Worm (Caenorhabditis elegans) whole organism, L4 larva: ENCODE results near the gene F13E9.15.

Source experiments
- F44E2.7 ChIP-seq: fragments of 200-800 bp; sonication (Bioruptor generic); IDR thresholded peaks from 2 replicates; pipeline ENCODE4 v2.1.2; 2022; ENCODE audit warnings: missing genetic modification characterization, missing compliant biosample characterization
- F49E8.2 ChIP-seq: sonication (generic microtip); optimal IDR thresholded peaks from 2 replicates; lab custom pipeline; 2016; ENCODE audit warnings: missing compliant biosample characterization, mild to moderate bottlenecking, missing genetic modification characterization, borderline replicate concordance
- T26A8.4 ChIP-seq: fragments of 200-800 bp; sonication (Bioruptor generic); IDR thresholded peaks from 2 replicates; pipeline ENCODE4 v1.3.6; 2022; ENCODE audit warnings: missing genetic modification characterization, missing compliant biosample characterization
- Y105C5A.15 ChIP-seq: fragments of 200-800 bp; sonication (Bioruptor generic); IDR thresholded peaks from 2 replicates; pipeline ENCODE4 v1.3.6; 2022; ENCODE audit warnings: missing genetic modification characterization, missing compliant biosample characterization
- Y5F2A.4 ChIP-seq: fragments of 200-800 bp; sonication (Bioruptor generic); optimal IDR thresholded peaks from 2 replicates; lab custom pipeline; 2018; ENCODE audit warnings: mild to moderate bottlenecking, missing genetic modification characterization, missing compliant biosample characterization
- Y75B8A.6 ChIP-seq: fragments of 200-800 bp; sonication (Bioruptor generic); IDR thresholded peaks from 2 replicates; pipeline ENCODE4 v1.3.6; 2022; ENCODE audit warnings: missing genetic modification reagents, missing genetic modification characterization, missing compliant biosample characterization
- ZK546.5 ChIP-seq, 2 experiments: sonication (generic microtip); optimal IDR thresholded peaks; 2 replicates each; lab custom pipeline; 2017; ENCODE audit warnings: missing biosample characterization in 2 of 2, missing genetic modification characterization in 2 of 2
- aha-1 ChIP-seq: fragments of 150-350 bp; peaks from one replicate; lab custom pipeline; 2014; ENCODE audit warnings: missing biosample characterization, missing genetic modification characterization
- aly-2 ChIP-seq: sonication (generic microtip); optimal IDR thresholded peaks from 2 replicates; lab custom pipeline; 2018; ENCODE audit warnings: missing biosample characterization, missing genetic modification characterization
- attf-4 ChIP-seq: sonication (generic microtip); optimal IDR thresholded peaks from 3 replicates; lab custom pipeline; 2017; ENCODE audit warnings: missing biosample characterization, missing genetic modification characterization
- ceh-28 ChIP-seq: fragments of 150-350 bp; optimal IDR thresholded peaks from 2 replicates; lab custom pipeline; 2014; ENCODE audit warnings: missing biosample characterization, missing genetic modification reagents, missing genetic modification characterization
- ceh-32 ChIP-seq: sonication (generic microtip); optimal IDR thresholded peaks from 2 replicates; lab custom pipeline; 2016; ENCODE audit warnings: mild to moderate bottlenecking, missing genetic modification characterization, missing compliant biosample characterization; ENCODE audit not compliant: poor library complexity
- ceh-44 ChIP-seq: fragments of 200-800 bp; sonication (Bioruptor generic); IDR thresholded peaks from 2 replicates; pipeline ENCODE4 v1.3.6; 2022; ENCODE audit warnings: missing genetic modification reagents, missing genetic modification characterization, missing compliant biosample characterization
- ceh-62 ChIP-seq: sonication (generic microtip); optimal IDR thresholded peaks from 2 replicates; lab custom pipeline; 2017; ENCODE audit warnings: missing biosample characterization, missing genetic modification characterization
- daf-12 ChIP-seq: fragments of 150-350 bp; optimal IDR thresholded peaks from 2 replicates; lab custom pipeline; 2014; ENCODE audit warnings: missing biosample characterization, missing genetic modification reagents, missing genetic modification characterization
- daf-8 ChIP-seq: fragments of 200-800 bp; sonication (Bioruptor generic); IDR thresholded peaks from 2 replicates; pipeline ENCODE4 v1.3.6; 2022; ENCODE audit warnings: missing genetic modification characterization, missing compliant biosample characterization
- dmd-8 ChIP-seq: fragments of 200-800 bp; sonication (Bioruptor generic); IDR thresholded peaks from 2 replicates; pipeline ENCODE4 v1.3.6; 2022; ENCODE audit warnings: missing genetic modification characterization, missing compliant biosample characterization
- dmd-9 ChIP-seq: fragments of 200-800 bp; sonication (Bioruptor generic); IDR thresholded peaks from 2 replicates; pipeline ENCODE4 v1.3.6; 2022; ENCODE audit warnings: missing genetic modification reagents, missing genetic modification characterization, missing compliant biosample characterization
- egl-27 ChIP-seq: sonication (generic microtip); optimal IDR thresholded peaks from 3 replicates; lab custom pipeline; 2017; ENCODE audit warnings: missing biosample characterization, missing genetic modification reagents, missing genetic modification characterization
- egl-43 ChIP-seq: fragments of 200-800 bp; sonication (Bioruptor generic); IDR thresholded peaks from 2 replicates; pipeline ENCODE4 v1.3.6; 2022; ENCODE audit warnings: missing genetic modification reagents, missing genetic modification characterization, missing compliant biosample characterization
- gei-8 ChIP-seq: fragments of 200-800 bp; sonication (Bioruptor generic); optimal IDR thresholded peaks from 2 replicates; lab custom pipeline; 2018; ENCODE audit warnings: mild to moderate bottlenecking, missing genetic modification characterization, missing compliant biosample characterization
- hmg-1.1 ChIP-seq: fragments of 200-800 bp; sonication (Bioruptor generic); IDR thresholded peaks from 2 replicates; pipeline ENCODE4 v1.3.6; 2022; ENCODE audit warnings: missing genetic modification reagents, missing genetic modification characterization, missing compliant biosample characterization
- lim-7 ChIP-seq: fragments of 200-800 bp; sonication (Bioruptor generic); IDR thresholded peaks from 2 replicates; pipeline ENCODE4 v1.3.6; 2022; ENCODE audit warnings: missing genetic modification characterization, missing compliant biosample characterization
- lin-13 ChIP-seq: fragments of 150-350 bp; optimal IDR thresholded peaks from 2 replicates; lab custom pipeline; 2014; ENCODE audit warnings: missing biosample characterization, missing genetic modification reagents, missing genetic modification characterization
- lir-3 ChIP-seq: sonication (generic microtip); optimal IDR thresholded peaks from 2 replicates; lab custom pipeline; 2016; ENCODE audit warnings: mild to moderate bottlenecking, missing genetic modification characterization, missing compliant biosample characterization
- lsy-2 ChIP-seq, 2 experiments: fragments of 150-350 bp in 1 of 2; sonication (generic microtip) in 1 of 2; optimal IDR thresholded peaks; 2 replicates each; lab custom pipeline; 2014 to 2017; ENCODE audit warnings: missing biosample characterization in 2 of 2, missing genetic modification characterization in 2 of 2
- mep-1 ChIP-seq: fragments of 150-350 bp; sonication (generic microtip); optimal IDR thresholded peaks from 3 replicates; lab custom pipeline; 2014; ENCODE audit warnings: missing biosample characterization, missing genetic modification characterization
- mxl-3 ChIP-seq: fragments of 200-800 bp; sonication (Bioruptor generic); optimal IDR thresholded peaks from 2 replicates; lab custom pipeline; 2018; ENCODE audit warnings: mild to moderate bottlenecking, missing genetic modification characterization, missing compliant biosample characterization
- nhr-25 ChIP-seq: sonication (generic microtip); optimal IDR thresholded peaks from 2 replicates; lab custom pipeline; 2017; ENCODE audit warnings: missing genetic modification characterization, mild to moderate bottlenecking, missing compliant biosample characterization, antibody characterized with exemption, moderate library complexity, borderline replicate concordance; ENCODE audit not compliant: insufficient read depth
- nhr-28 ChIP-seq: fragments of 150-350 bp; optimal IDR thresholded peaks from 2 replicates; lab custom pipeline; 2014; ENCODE audit warnings: missing biosample characterization, missing genetic modification characterization
- nhr-42 ChIP-seq: fragments of 200-800 bp; sonication (Bioruptor generic); IDR thresholded peaks from 2 replicates; pipeline ENCODE4 v1.3.6; 2022; ENCODE audit warnings: missing genetic modification characterization, missing compliant biosample characterization
- nhr-48 ChIP-seq: sonication (generic microtip); optimal IDR thresholded peaks from 2 replicates; lab custom pipeline; 2016; ENCODE audit warnings: mild to moderate bottlenecking, missing genetic modification characterization, missing compliant biosample characterization
- nhr-6 ChIP-seq: fragments of 150-350 bp; optimal IDR thresholded peaks from 2 replicates; lab custom pipeline; 2014; ENCODE audit warnings: missing biosample characterization, missing genetic modification characterization
- nhr-76 ChIP-seq: fragments of 150-350 bp; optimal IDR thresholded peaks from 2 replicates; lab custom pipeline; 2014; ENCODE audit warnings: missing biosample characterization, missing genetic modification characterization
- nhr-77 ChIP-seq: fragments of 150-350 bp; optimal IDR thresholded peaks from 2 replicates; lab custom pipeline; 2014; ENCODE audit warnings: missing biosample characterization, missing genetic modification characterization
- pqm-1 ChIP-seq: sonication (generic microtip); optimal IDR thresholded peaks from 2 replicates; lab custom pipeline; 2017; ENCODE audit warnings: missing biosample characterization, missing genetic modification characterization
- rbr-2 ChIP-seq: sonication (generic microtip); optimal IDR thresholded peaks from 2 replicates; lab custom pipeline; 2016; ENCODE audit warnings: missing genotype, missing genetic modification characterization, missing compliant biosample characterization
- saeg-2 ChIP-seq: fragments of 200-800 bp; sonication (Bioruptor generic); IDR thresholded peaks from 2 replicates; pipeline ENCODE4 v1.3.6; 2022; ENCODE audit warnings: missing genetic modification reagents, missing genetic modification characterization, missing compliant biosample characterization
- sdz-12 ChIP-seq: fragments of 200-800 bp; sonication (Bioruptor generic); optimal IDR thresholded peaks from 2 replicates; lab custom pipeline; 2018; ENCODE audit warnings: mild to moderate bottlenecking, missing genetic modification characterization, missing compliant biosample characterization
- snpc-1.2 ChIP-seq: fragments of 200-800 bp; sonication (Bioruptor generic); IDR thresholded peaks from 2 replicates; pipeline ENCODE4 v1.3.6; 2022; ENCODE audit warnings: missing genetic modification reagents, missing genetic modification characterization, missing compliant biosample characterization
- snpc-4 ChIP-seq: fragments of 150-350 bp; optimal IDR thresholded peaks from 2 replicates; lab custom pipeline; 2014; ENCODE audit warnings: missing biosample characterization, missing genetic modification characterization
- spr-1 ChIP-seq: sonication (generic microtip); optimal IDR thresholded peaks from 2 replicates; lab custom pipeline; 2016; ENCODE audit warnings: mild to moderate bottlenecking, missing genetic modification characterization, missing compliant biosample characterization
- unc-62 ChIP-seq, 3 experiments: fragments of 150-350 bp in 1 of 3; sonication (generic microtip); optimal IDR thresholded peaks in 2 of 3; peaks in 1 of 3; 1 replicate in 1 of 3; 2 replicates in 2 of 3; lab custom pipeline; 2014 to 2017; ENCODE audit warnings: missing biosample characterization in 3 of 3, missing genetic modification characterization in 3 of 3, missing genetic modification reagents in 3 of 3, missing genotype in 1 of 3
- vab-7 ChIP-seq: fragments of 200-800 bp; sonication (Bioruptor generic); IDR thresholded peaks from 2 replicates; pipeline ENCODE4 v1.3.6; 2022; ENCODE audit warnings: missing genetic modification reagents, missing genetic modification characterization, missing compliant biosample characterization
- zfp-2 ChIP-seq: sonication (generic microtip); optimal IDR thresholded peaks from 2 replicates; lab custom pipeline; 2016; ENCODE audit warnings: mild to moderate bottlenecking, missing genetic modification characterization, missing compliant biosample characterization
- zfp-3 ChIP-seq: fragments of 200-800 bp; sonication (Bioruptor generic); conservative IDR thresholded peaks from 2 replicates; pipeline ENCODE4 v1.3.6; 2022; ENCODE audit warnings: missing genetic modification reagents, missing genetic modification characterization, missing compliant biosample characterization
- zip-11 ChIP-seq: fragments of 200-800 bp; sonication (Bioruptor generic); IDR thresholded peaks from 2 replicates; pipeline ENCODE4 v1.3.6; 2022; ENCODE audit warnings: missing genetic modification characterization, missing compliant biosample characterization

Gene F13E9.15

ce11 chrIV:10909708-10910107 is 20.0 kb upstream of the F13E9.15 start, which contains the start of gene pyk-2 (continued):
- TF ChIP-seq sdz-12 (no peak), zfp-3 (GFP tag; lab: Robert Waterston, UW) (no peak), ceh-32 (tag; lab: Kevin White, UChicago) (no peak), Y105C5A.15 (no peak), mep-1 (tag; lab: Kevin White, UChicago) (no peak), nhr-77 (peak; percentile 41), ZK546.5 (tag; optimal IDR thresholded peaks at IDR 0.05; lab: Kevin White, UChicago) (no peak), daf-12 (tag; lab: Kevin White, UChicago) (no peak), nhr-42 (GFP tag; lab: Robert Waterston, UW) (no peak), unc-62 (GFP tag; optimal IDR thresholded peaks at IDR 0.05 in 1 of 2; lab: Kevin White, UChicago) (no peak), unc-62 (tag; optimal IDR thresholded peaks at IDR 0.05; lab: Kevin White, UChicago) (no peak), daf-8 (GFP tag; lab: Robert Waterston, UW) (no peak), aly-2 (tag; lab: Kevin White, UChicago) (no peak), ceh-62 (tag; lab: Kevin White, UChicago) (no peak), lsy-2 (tag; optimal IDR thresholded peaks at IDR 0.05; lab: Kevin White, UChicago) (no peak), aha-1 (tag; lab: Kevin White, UChicago) (no peak), nhr-6 (tag; lab: Kevin White, UChicago) (no peak), pqm-1 (tag; lab: Kevin White, UChicago) (peak; percentile 65), vab-7 (GFP tag; lab: Robert Waterston, UW) (no peak), nhr-25 (tag; lab: Kevin White, UChicago) (no peak), rbr-2 (no peak), zfp-2 (tag; lab: Kevin White, UChicago) (no peak), spr-1 (no peak), F44E2.7 (GFP tag; lab: Robert Waterston, UW) (no peak), Y75B8A.6 (GFP tag; lab: Robert Waterston, UW) (no peak), Y5F2A.4 (GFP tag; lab: Kevin White, UChicago) (no peak), ceh-44 (GFP tag; lab: Robert Waterston, UW) (no peak), dmd-9 (GFP tag; lab: Robert Waterston, UW) (no peak), nhr-48 (tag; lab: Kevin White, UChicago) (peak; percentile 7), egl-43 (GFP tag; lab: Robert Waterston, UW) (no peak), zip-11 (GFP tag; lab: Robert Waterston, UW) (no peak), gei-8 (GFP tag; lab: Kevin White, UChicago) (no peak), lin-13 (no peak), egl-27 (no peak), ceh-28 (tag; lab: Kevin White, UChicago) (no peak), attf-4 (tag; lab: Kevin White, UChicago) (no peak), nhr-76 (tag; lab: Kevin White, UChicago) (no peak), snpc-4 (tag; lab: Kevin White, UChicago) (no peak), mxl-3 (GFP tag; lab: Kevin White, UChicago) (no peak), lir-3 (no peak), snpc-1.2 (GFP tag; lab: Robert Waterston, UW) (no peak), lim-7 (GFP tag; lab: Robert Waterston, UW) (no peak), saeg-2 (GFP tag; lab: Robert Waterston, UW) (no peak), nhr-28 (tag; lab: Kevin White, UChicago) (peak; percentile 73), F49E8.2 (no peak), hmg-1.1 (GFP tag; lab: Robert Waterston, UW) (no peak), T26A8.4 (GFP tag; lab: Robert Waterston, UW) (no peak), dmd-8 (no peak)
